Worm (Caenorhabditis elegans): ENCODE measurements around the gene gldi-3.

Gene gldi-3

DNA sequence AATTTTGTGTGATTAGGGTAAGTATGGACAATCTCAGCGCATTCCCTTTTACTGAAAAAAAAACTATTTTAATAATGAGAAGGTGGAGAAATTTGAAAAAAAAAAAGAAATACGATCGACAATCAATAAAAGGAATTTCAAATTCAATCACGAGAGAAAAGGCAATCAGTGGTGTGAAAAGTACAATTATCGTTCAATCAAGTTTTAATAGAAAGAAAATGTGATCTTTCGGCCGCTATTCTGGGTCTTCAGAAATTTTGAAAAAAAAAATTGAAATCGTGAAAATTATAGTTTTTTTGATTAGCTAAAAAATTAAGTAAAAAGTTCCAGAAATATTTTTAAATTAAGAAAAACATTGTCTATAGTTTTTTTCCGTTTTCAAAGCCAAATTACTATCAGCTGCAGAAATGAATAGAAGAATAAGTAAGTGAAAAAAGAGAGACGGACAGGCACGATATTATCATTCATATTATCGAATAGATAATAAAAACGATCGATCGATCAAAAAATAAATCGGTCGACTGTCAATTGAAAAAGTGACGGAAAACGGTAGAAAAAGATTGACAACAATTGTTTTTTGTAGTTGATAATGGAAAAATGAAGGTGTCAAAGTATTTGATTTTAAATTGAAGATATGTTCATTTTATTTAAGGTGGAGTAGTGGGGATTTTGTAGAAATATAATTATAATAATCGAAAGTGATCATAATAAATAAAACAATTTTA, at the start of gene gldi-3:
Gene gldi-3 (minus strand): TSS at position 51 of the 725 bp plus-strand sequence.
- TF ChIP-seq nhr-25 (tag; optimal IDR thresholded peaks at IDR 0.05; ENCODE audit: borderline replicate concordance, insufficient read depth) (no peak), tra-1 (GFP tag; IDR thresholded peaks at IDR 0.05) (peak; percentile 63; the same call in 1 of the 2 replicates), mdt-29 (GFP tag; IDR thresholded peaks at IDR 0.05) (no peak), F26F4.8 (GFP tag; conservative IDR thresholded peaks at IDR 0.05) (no peak), T20F7.1 (GFP tag; optimal IDR thresholded peaks at IDR 0.05) (peak; percentile 40), nhr-76 (tag; optimal IDR thresholded peaks at IDR 0.05) (no peak), dve-1 (tag; optimal IDR thresholded peaks at IDR 0.05; ENCODE audit: insufficient read depth) (peak; percentile 72), nhr-77 (tag; optimal IDR thresholded peaks at IDR 0.05) (peak; percentile 13), cey-2 (tag; optimal IDR thresholded peaks at IDR 0.05; ENCODE audit: borderline replicate concordance, insufficient read depth) (no peak), daf-16 (GFP tag; optimal IDR thresholded peaks at IDR 0.05) (no peak), daf-16 (tag; optimal IDR thresholded peaks at IDR 0.05) (peak; percentile 71), mxl-2 (GFP tag; conservative IDR thresholded peaks at IDR 0.05) (no peak), nhr-48 (tag; optimal IDR thresholded peaks at IDR 0.05) (peak; percentile 22), hmg-1.1 (GFP tag; IDR thresholded peaks at IDR 0.05) (0 out of 2 replicates have a peak, but pooled peaks have one; percentile 16), nhr-11 (tag; optimal IDR thresholded peaks at IDR 0.05) (no peak), skn-1 (tag; optimal IDR thresholded peaks at IDR 0.05) (no peak), fos-1 (tag; optimal IDR thresholded peaks at IDR 0.05) (no peak), F49E8.2 (tag; optimal IDR thresholded peaks at IDR 0.05; ENCODE audit: borderline replicate concordance) (no peak), dmd-6 (GFP tag; IDR thresholded peaks at IDR 0.05) (peak; percentile 82), Y105C5A.15 (GFP tag; IDR thresholded peaks at IDR 0.05) (no peak), saeg-2 (GFP tag; IDR thresholded peaks at IDR 0.05) (no peak), nhr-28 (tag; optimal IDR thresholded peaks at IDR 0.05) (peak; percentile 87), egl-43 (GFP tag; IDR thresholded peaks at IDR 0.05) (no peak), pqm-1 (tag; optimal IDR thresholded peaks at IDR 0.05) (peak; percentile 45), hlh-11 (tag; optimal IDR thresholded peaks at IDR 0.05) (peak; percentile 60), ceh-44 (GFP tag; IDR thresholded peaks at IDR 0.05) (no peak), unc-62 (GFP tag; optimal IDR thresholded peaks at IDR 0.05 in 1 of 2) (peak in 1 of 2 experiments; percentile 57), unc-62 (tag; optimal IDR thresholded peaks at IDR 0.05) (no peak), aha-1 (tag) (no peak)

DNA sequence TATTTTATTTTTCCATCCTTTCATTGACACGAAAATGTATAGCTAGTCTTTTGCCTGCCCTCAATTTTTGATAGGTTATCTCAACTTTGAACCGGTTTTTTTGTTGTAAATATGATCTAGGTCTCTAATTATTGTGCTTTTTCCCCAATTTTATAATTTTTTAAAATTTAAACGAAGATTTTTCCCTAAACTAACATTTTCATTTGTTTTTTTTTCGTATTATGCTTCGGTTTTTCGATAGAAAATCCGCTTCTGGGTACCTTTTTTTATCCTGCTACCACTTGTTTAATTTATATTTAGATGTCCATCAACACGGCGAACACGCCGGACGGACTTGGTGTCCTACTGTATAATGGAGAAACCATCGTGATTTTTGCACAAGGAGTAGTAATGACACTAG, 49.6 kb upstream of the gldi-3 start, which contains the start of gene wbp-2:
Gene wbp-2 (plus strand): TSS at position 301 of the 400 bp plus-strand sequence.
- TF ChIP-seq lin-39 (tag; optimal IDR thresholded peaks at IDR 0.05) (no peak), unc-62 (GFP tag; optimal IDR thresholded peaks at IDR 0.05 in 1 of 2) (no peak), unc-62 (tag; optimal IDR thresholded peaks at IDR 0.05) (no peak), F44E2.7 (GFP tag; IDR thresholded peaks at IDR 0.05) (no peak)

DNA sequence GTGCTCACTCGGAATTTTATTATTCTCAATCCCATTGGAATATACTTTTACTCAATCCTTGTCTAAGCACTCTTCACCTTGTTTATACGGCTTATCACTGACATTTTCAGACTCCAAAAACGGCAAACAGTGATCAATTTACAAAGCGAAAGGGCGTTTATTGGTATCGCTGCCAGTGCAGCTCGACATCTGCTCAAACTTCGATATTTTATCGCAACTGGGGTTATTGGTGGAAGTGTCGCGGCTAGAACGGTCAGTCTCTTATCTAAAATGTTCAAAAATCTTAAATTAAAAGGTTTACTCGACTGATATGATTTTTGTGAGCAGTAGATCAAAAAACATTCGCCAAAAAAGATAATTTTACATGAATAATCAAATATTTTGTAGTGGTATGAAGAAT, 45.7 kb upstream of the gldi-3 start:
- TF ChIP-seq php-3 (GFP tag; IDR thresholded peaks at IDR 0.05): 0 out of 2 replicates have a peak, but pooled peaks have one; percentile 16
- TF ChIP-seq hlh-11 (tag; optimal IDR thresholded peaks at IDR 0.05): peak; percentile 81
- no peak for TF ChIP-seq mxl-3 (GFP tag; optimal IDR thresholded peaks at IDR 0.05)
- TF ChIP-seq daf-16 (GFP tag; optimal IDR thresholded peaks at IDR 0.05): no peak
- peak; percentile 57 for TF ChIP-seq daf-16 (tag; optimal IDR thresholded peaks at IDR 0.05)
- TF ChIP-seq pqm-1 (tag; optimal IDR thresholded peaks at IDR 0.05): peak; percentile 78
- TF ChIP-seq fkh-10 (GFP tag; optimal IDR thresholded peaks at IDR 0.05): no peak
- TF ChIP-seq nhr-28 (tag; optimal IDR thresholded peaks at IDR 0.05): peak; percentile 59
- TF ChIP-seq dmd-6 (GFP tag; IDR thresholded peaks at IDR 0.05): peak; percentile 77
- TF ChIP-seq zip-11 (GFP tag; IDR thresholded peaks at IDR 0.05): no peak

All from whole organism, L4 larva.